Fruit fly (Drosophila melanogaster) whole organism, prepupa: Measurements from ENCODE around the gene Irk1.

Experiments used
- Blimp-1 ChIP-seq: fragments of 200-800 bp; sonication (Bioruptor generic); optimal IDR thresholded peaks from 3 replicates; lab custom pipeline; 2017; ENCODE audit warnings: missing biosample characterization, missing genetic modification characterization, mild to moderate bottlenecking, moderate library complexity, missing genetic modification reagents
- CG10631 ChIP-seq: fragments of 200-800 bp; sonication (Bioruptor generic); optimal IDR thresholded peaks from 2 replicates; lab custom pipeline; 2016; ENCODE audit warnings: missing biosample characterization, missing genetic modification characterization
- CG11294 ChIP-seq: fragments of 200-800 bp; sonication (Bioruptor generic); IDR thresholded peaks from 2 replicates; pipeline ENCODE4 v1.3.6; 2022; ENCODE audit warnings: missing biosample characterization, missing genetic modification characterization
- CG11762 ChIP-seq: fragments of 200-800 bp; sonication (Bioruptor generic); optimal IDR thresholded peaks from 3 replicates; lab custom pipeline; 2016; ENCODE audit warnings: missing biosample characterization, missing genetic modification characterization; ENCODE audit not compliant: insufficient read depth
- CG11902 ChIP-seq: fragments of 200-800 bp; sonication (Bioruptor generic); optimal IDR thresholded peaks from 3 replicates; lab custom pipeline; 2016; ENCODE audit warnings: missing biosample characterization, missing genetic modification characterization
- CG1621 ChIP-seq: fragments of 200-800 bp; sonication (Bioruptor generic); optimal IDR thresholded peaks from 3 replicates; lab custom pipeline; 2018; ENCODE audit warnings: missing biosample characterization, mild to moderate bottlenecking, missing genetic modification characterization
- CG16779 ChIP-seq: fragments of 200-800 bp; sonication (Bioruptor generic); optimal IDR thresholded peaks from 3 replicates; lab custom pipeline; 2017; ENCODE audit warnings: missing biosample characterization, mild to moderate bottlenecking, missing genetic modification characterization
- CG3032 ChIP-seq: fragments of 200-800 bp; optimal IDR thresholded peaks from 2 replicates; lab custom pipeline; 2019; ENCODE audit warnings: missing biosample characterization, mild to moderate bottlenecking, missing genetic modification characterization, moderate library complexity
- CG31627 ChIP-seq: fragments of 200-800 bp; sonication (Bioruptor generic); optimal IDR thresholded peaks from 3 replicates; lab custom pipeline; 2016; ENCODE audit warnings: missing biosample characterization, missing genetic modification characterization
- CG32006 ChIP-seq: fragments of 200-800 bp; sonication (Bioruptor generic); optimal IDR thresholded peaks from 3 replicates; lab custom pipeline; 2017; ENCODE audit warnings: missing biosample characterization, mild to moderate bottlenecking, missing genetic modification characterization
- CG34406 ChIP-seq: fragments of 200-800 bp; sonication (Bioruptor generic); optimal IDR thresholded peaks from 3 replicates; lab custom pipeline; 2016; ENCODE audit warnings: missing biosample characterization, missing genetic modification characterization
- CG3919 ChIP-seq: fragments of 200-800 bp; sonication (Bioruptor generic); optimal IDR thresholded peaks from 3 replicates; lab custom pipeline; 2016; ENCODE audit warnings: missing biosample characterization, missing genetic modification characterization
- CG4318 ChIP-seq: fragments of 200-800 bp; sonication (Bioruptor generic); optimal IDR thresholded peaks from 3 replicates; lab custom pipeline; 2017; ENCODE audit warnings: missing biosample characterization, mild to moderate bottlenecking, missing genetic modification characterization
- CG6163 ChIP-seq: fragments of 200-800 bp; sonication (Bioruptor generic); IDR thresholded peaks from 3 replicates; pipeline ENCODE4 v1.3.6; 2022; ENCODE audit warnings: missing biosample characterization, missing genetic modification characterization
- CG6808 ChIP-seq: fragments of 200-800 bp; sonication (Bioruptor generic); optimal IDR thresholded peaks from 3 replicates; lab custom pipeline; 2017; ENCODE audit warnings: missing biosample characterization, missing genetic modification characterization, mild to moderate bottlenecking, moderate library complexity, missing genetic modification reagents
- CG8119 ChIP-seq: fragments of 200-800 bp; sonication (Bioruptor generic); IDR thresholded peaks from 3 replicates; pipeline ENCODE4 v1.3.6; 2022; ENCODE audit warnings: missing biosample characterization, missing genetic modification characterization
- CG8319 ChIP-seq: fragments of 200-800 bp; sonication (Bioruptor generic); optimal IDR thresholded peaks from 3 replicates; lab custom pipeline; 2016; ENCODE audit warnings: missing biosample characterization, missing genetic modification characterization
- CG8632 ChIP-seq: fragments of 200-800 bp; sonication (Bioruptor generic); optimal IDR thresholded peaks from 3 replicates; lab custom pipeline; 2016; ENCODE audit warnings: missing biosample characterization, missing genetic modification characterization
- CG9139 ChIP-seq: fragments of 200-800 bp; sonication (Bioruptor generic); optimal IDR thresholded peaks from 3 replicates; lab custom pipeline; 2017; ENCODE audit warnings: missing biosample characterization, mild to moderate bottlenecking, missing genetic modification characterization
- Eip75B ChIP-seq: fragments of 200-800 bp; sonication (Bioruptor generic); optimal IDR thresholded peaks from 3 replicates; lab custom pipeline; 2016; ENCODE audit warnings: missing biosample characterization, missing genetic modification characterization
- Eip78C ChIP-seq: fragments of 200-800 bp; sonication (Bioruptor generic); peaks from one replicate; lab custom pipeline; 2016; ENCODE audit warnings: missing biosample characterization, missing genetic modification characterization
- Eip93F ChIP-seq: fragments of 200-800 bp; sonication (Bioruptor generic); optimal IDR thresholded peaks from 2 replicates; lab custom pipeline; 2016; ENCODE audit warnings: missing biosample characterization, mild to moderate bottlenecking, missing genetic modification characterization
- Ets21C ChIP-seq: fragments of 200-800 bp; sonication (Bioruptor generic); optimal IDR thresholded peaks from 3 replicates; lab custom pipeline; 2016; ENCODE audit warnings: missing biosample characterization, missing genetic modification characterization
- Ets96B ChIP-seq: fragments of 200-800 bp; optimal IDR thresholded peaks from 2 replicates; lab custom pipeline; 2019; ENCODE audit warnings: missing biosample characterization, mild to moderate bottlenecking, missing genetic modification characterization, moderate library complexity
- Hr38 ChIP-seq: sonication (Bioruptor generic); optimal IDR thresholded peaks from 2 replicates; lab custom pipeline; 2016; ENCODE audit warnings: missing biosample characterization, missing genetic modification characterization
- Hr39 ChIP-seq: fragments of 200-800 bp; sonication (Bioruptor generic); optimal IDR thresholded peaks from 2 replicates; lab custom pipeline; 2016; ENCODE audit warnings: missing biosample characterization, missing genetic modification characterization
- Met ChIP-seq: fragments of 200-800 bp; sonication (Bioruptor generic); optimal IDR thresholded peaks from 3 replicates; lab custom pipeline; 2016; ENCODE audit warnings: missing biosample characterization, missing genetic modification characterization
- OdsH ChIP-seq: fragments of 200-800 bp; sonication (Bioruptor generic); optimal IDR thresholded peaks from 3 replicates; lab custom pipeline; 2016; ENCODE audit warnings: missing biosample characterization, missing genetic modification characterization
- Smox ChIP-seq: fragments of 200-800 bp; sonication (Bioruptor generic); optimal IDR thresholded peaks from 3 replicates; lab custom pipeline; 2016; ENCODE audit warnings: missing biosample characterization, missing genetic modification characterization
- Sox102F ChIP-seq: fragments of 200-800 bp; sonication (Bioruptor generic); optimal IDR thresholded peaks from 2 replicates; lab custom pipeline; 2016; ENCODE audit warnings: missing biosample characterization, mild to moderate bottlenecking, missing genetic modification characterization
- Sox15 ChIP-seq: fragments of 200-800 bp; sonication (Bioruptor generic); optimal IDR thresholded peaks from 3 replicates; lab custom pipeline; 2016; ENCODE audit warnings: missing biosample characterization, missing genetic modification characterization
- achi ChIP-seq: fragments of 200-800 bp; sonication (Bioruptor generic); optimal IDR thresholded peaks from 3 replicates; lab custom pipeline; 2016; ENCODE audit warnings: missing biosample characterization, missing genetic modification characterization
- acj6 ChIP-seq: fragments of 200-800 bp; sonication (Bioruptor generic); optimal IDR thresholded peaks from 3 replicates; lab custom pipeline; 2016; ENCODE audit warnings: missing biosample characterization, missing genetic modification characterization
- dac ChIP-seq: fragments of 200-800 bp; sonication (Bioruptor generic); optimal IDR thresholded peaks from 2 replicates; lab custom pipeline; 2017; ENCODE audit warnings: missing biosample characterization, mild to moderate bottlenecking, missing genetic modification characterization
- dsx ChIP-seq: fragments of 200-800 bp; optimal IDR thresholded peaks from 3 replicates; lab custom pipeline; 2019; ENCODE audit warnings: missing biosample characterization, mild to moderate bottlenecking, missing genetic modification characterization, moderate library complexity; ENCODE audit not compliant: poor library complexity, severe bottlenecking
- eg ChIP-seq: fragments of 200-800 bp; sonication (Bioruptor generic); IDR thresholded peaks from 3 replicates; pipeline ENCODE4 v1.3.6; 2022; ENCODE audit warnings: missing biosample characterization, missing genetic modification characterization
- esn ChIP-seq: fragments of 200-800 bp; sonication (Bioruptor generic); optimal IDR thresholded peaks from 2 replicates; lab custom pipeline; 2016; ENCODE audit warnings: missing biosample characterization, mild to moderate bottlenecking, missing genetic modification characterization, moderate library complexity
- fd59A ChIP-seq: fragments of 200-800 bp; sonication (Bioruptor generic); optimal IDR thresholded peaks from 2 replicates; lab custom pipeline; 2017; ENCODE audit warnings: missing biosample characterization, mild to moderate bottlenecking, missing genetic modification characterization, missing genetic modification reagents
- fd85E ChIP-seq: fragments of 200-800 bp; sonication (Bioruptor generic); optimal IDR thresholded peaks from 3 replicates; lab custom pipeline; 2016; ENCODE audit warnings: missing biosample characterization, missing genetic modification characterization
- fkh ChIP-seq: fragments of 200-800 bp; sonication (Bioruptor generic); optimal IDR thresholded peaks from 3 replicates; lab custom pipeline; 2017; ENCODE audit warnings: missing biosample characterization, mild to moderate bottlenecking, missing genetic modification characterization, moderate library complexity
- lz ChIP-seq: fragments of 200-800 bp; sonication (Bioruptor generic); optimal IDR thresholded peaks from 3 replicates; lab custom pipeline; 2016; ENCODE audit warnings: missing biosample characterization, missing genetic modification characterization
- net ChIP-seq: fragments of 200-800 bp; sonication (Bioruptor generic); optimal IDR thresholded peaks from 3 replicates; lab custom pipeline; 2016; ENCODE audit warnings: missing biosample characterization, missing genetic modification characterization
- pdm3 ChIP-seq: fragments of 200-800 bp; sonication (Bioruptor generic); optimal IDR thresholded peaks from 3 replicates; lab custom pipeline; 2016; ENCODE audit warnings: missing biosample characterization, missing genetic modification characterization
- salr ChIP-seq, 2 experiments: fragments of 200-800 bp; sonication (Bioruptor generic); optimal IDR thresholded peaks; 3 replicates each; lab custom pipeline; 2016 to 2018; ENCODE audit warnings: missing biosample characterization in 2 of 2, missing genetic modification characterization in 2 of 2, mild to moderate bottlenecking in 1 of 2
- spab ChIP-seq: fragments of 200-800 bp; sonication (Bioruptor generic); optimal IDR thresholded peaks from 2 replicates; lab custom pipeline; 2017; ENCODE audit warnings: missing biosample characterization, mild to moderate bottlenecking, missing genetic modification characterization, missing genetic modification reagents
- ss ChIP-seq, 2 experiments: fragments of 200-800 bp; sonication (Bioruptor generic); optimal IDR thresholded peaks; 2 replicates in 1 of 2; 3 replicates in 1 of 2; lab custom pipeline; 2017 to 2018; ENCODE audit warnings: mild to moderate bottlenecking in 2 of 2, missing biosample characterization in 2 of 2, missing genetic modification characterization in 2 of 2, moderate library complexity in 1 of 2
- svp ChIP-seq: fragments of 200-800 bp; sonication (Bioruptor generic); peaks from one replicate; lab custom pipeline; 2016; ENCODE audit warnings: missing biosample characterization, missing genetic modification characterization

Irk1 gene

DNA sequence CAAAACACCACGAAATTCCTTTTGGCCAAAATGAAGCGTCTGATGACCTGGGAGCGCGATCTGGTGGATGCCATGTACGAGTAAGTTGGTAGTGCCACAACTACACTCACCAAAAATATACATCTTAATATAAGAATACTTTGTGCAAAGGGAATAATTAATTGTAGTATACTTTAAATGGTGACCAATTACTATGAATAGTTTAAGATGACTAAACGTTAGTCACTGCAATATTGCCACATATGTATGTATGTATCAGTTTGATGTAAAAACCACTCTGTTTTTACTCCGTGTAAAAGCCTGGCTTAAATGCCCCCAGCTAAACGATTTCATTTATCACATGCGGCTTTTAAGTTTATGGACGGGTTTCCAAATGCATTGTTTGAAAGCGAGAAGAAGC is 6.6 kb downstream of the Irk1 start (continued):
- TF ChIP-seq pdm3 (GFP tag; lab: Kevin White, UChicago) (peak; percentile 80), CG8119 (GFP tag; lab: Robert Waterston, UW) (peak; percentile 77), Ets21C (peak; percentile 49), fkh (GFP tag; lab: Kevin White, UChicago) (no peak), salr (GFP tag; optimal IDR thresholded peaks at IDR 0.05; lab: Kevin White, UChicago) (peak; percentile 49 to 60), CG6808 (GFP tag; lab: Kevin White, UChicago) (no peak), CG32006 (GFP tag; lab: Kevin White, UChicago) (peak; percentile 85), svp (GFP tag; lab: Kevin White, UChicago) (peak; percentile 86), CG31627 (GFP tag; lab: Kevin White, UChicago) (peak; percentile 77), Sox102F (GFP tag; lab: Kevin White, UChicago) (peak; percentile 76), Eip75B (GFP tag; lab: Kevin White, UChicago) (no peak), CG8319 (GFP tag; lab: Kevin White, UChicago) (no peak), CG4318 (GFP tag; lab: Kevin White, UChicago) (peak; percentile 55), CG11762 (GFP tag; lab: Kevin White, UChicago) (peak; percentile 33), dac (no peak), Blimp-1 (GFP tag; lab: Kevin White, UChicago) (no peak), Eip78C (GFP tag; lab: Kevin White, UChicago) (peak; percentile 96), Hr38 (GFP tag; lab: Kevin White, UChicago) (no peak), CG9139 (GFP tag; lab: Kevin White, UChicago) (no peak), lz (GFP tag; lab: Kevin White, UChicago) (peak; percentile 60), net (peak; percentile 49), Ets96B (tag; lab: Kevin White, UChicago) (peak; percentile 79)
- TF ChIP-seq, all 60 proteins: peak for 45

DNA sequence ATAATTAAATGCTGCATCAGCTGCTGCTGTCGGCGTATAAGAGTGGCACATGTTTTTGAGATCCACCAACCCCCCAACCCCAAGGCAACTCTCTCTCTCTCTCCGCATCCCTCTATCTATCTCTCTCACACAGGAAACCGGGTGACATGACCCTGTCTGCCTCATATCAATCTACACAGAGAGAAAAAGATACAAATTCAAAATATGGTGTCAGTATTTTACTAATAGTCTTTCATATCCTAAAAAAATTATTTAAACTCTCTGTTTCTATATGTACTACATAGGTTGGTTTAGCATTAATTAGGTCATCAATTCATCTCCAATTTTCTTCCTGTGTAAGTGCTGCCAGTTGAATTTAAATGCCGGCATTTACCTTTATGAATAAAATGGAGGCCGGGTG is 7.3 kb downstream of the Irk1 start:
- TF ChIP-seq dac (peak; percentile 67), salr (GFP tag; optimal IDR thresholded peaks at IDR 0.05; lab: Kevin White, UChicago) (peak; percentile 87 to 89), fkh (GFP tag; lab: Kevin White, UChicago) (no peak), CG11294 (GFP tag; lab: Robert Waterston, UW) (peak; percentile 87), pdm3 (GFP tag; lab: Kevin White, UChicago) (peak; percentile 97), CG3032 (peak; percentile 93), OdsH (GFP tag; lab: Kevin White, UChicago) (peak; percentile 97), CG11902 (GFP tag; lab: Kevin White, UChicago) (peak; percentile 88), Eip75B (GFP tag; lab: Kevin White, UChicago) (peak; percentile 97), CG6808 (GFP tag; lab: Kevin White, UChicago) (peak; percentile 90), Met (peak; percentile 98), CG9139 (GFP tag; lab: Kevin White, UChicago) (peak; percentile 90), spab (GFP tag; lab: Kevin White, UChicago) (peak; percentile 88), fd59A (GFP tag; lab: Kevin White, UChicago) (peak; percentile 90), CG8119 (GFP tag; lab: Robert Waterston, UW) (peak; percentile 93), Hr39 (GFP tag; lab: Kevin White, UChicago) (peak; percentile 98), Sox102F (GFP tag; lab: Kevin White, UChicago) (peak; percentile 97), net (peak; percentile 97), CG16779 (tag; lab: Kevin White, UChicago) (peak; percentile 69), dsx (GFP tag; lab: Kevin White, UChicago) (peak; percentile 86), Smox (peak; percentile 97), esn (GFP tag; lab: Kevin White, UChicago) (peak; percentile 99), fd85E (GFP tag; lab: Kevin White, UChicago) (peak; percentile 88), CG1621 (tag; lab: Kevin White, UChicago) (peak; percentile 94), eg (peak; percentile 91), Eip93F (GFP tag; lab: Kevin White, UChicago) (peak; percentile 80), acj6 (GFP tag; lab: Kevin White, UChicago) (peak; percentile 97), CG34406 (GFP tag; lab: Kevin White, UChicago) (peak; percentile 97), CG3919 (GFP tag; lab: Kevin White, UChicago) (peak; percentile 97), Sox15 (peak; percentile 94), CG8632 (GFP tag; lab: Kevin White, UChicago) (peak; percentile 97), achi (peak; percentile 96), Ets96B (tag; lab: Kevin White, UChicago) (peak; percentile 95), Blimp-1 (GFP tag; lab: Kevin White, UChicago) (peak; percentile 81), Eip78C (GFP tag; lab: Kevin White, UChicago) (peak; percentile 99), ss (GFP tag; optimal IDR thresholded peaks at IDR 0.05; lab: Kevin White, UChicago) (peak; percentile 72 to 90), CG6163 (GFP tag; lab: Robert Waterston, UW) (peak; percentile 96), CG10631 (GFP tag; lab: Kevin White, UChicago) (peak; percentile 95)
